Worm (Caenorhabditis elegans) whole organism, midembryonic: Measurements from ENCODE around the gene T28F3.11.
A peak's percentile ranks its signal among the peaks of the same experiment; 100 is the strongest.

ENCODE experiments used
- T22C8.4 ChIP-seq: fragments of 200-800 bp; sonication (Bioruptor generic); IDR thresholded peaks from 2 replicates; pipeline ENCODE4 v1.3.6; 2022; ENCODE audit warnings: missing genetic modification characterization, missing compliant biosample characterization
- cog-1 ChIP-seq: sonication (generic microtip); optimal IDR thresholded peaks from 2 replicates; lab custom pipeline; 2016; ENCODE audit warnings: missing genetic modification characterization, missing compliant biosample characterization
- flt-1 ChIP-seq: fragments of 200-800 bp; sonication (Bioruptor generic); IDR thresholded peaks from 2 replicates; pipeline ENCODE4 v1.3.6; 2022; ENCODE audit warnings: missing genetic modification characterization, missing compliant biosample characterization
- klf-2 ChIP-seq: fragments of 200-800 bp; sonication (Bioruptor generic); conservative IDR thresholded peaks from 2 replicates; pipeline ENCODE4 v1.3.6; 2022; ENCODE audit warnings: missing genetic modification reagents, missing genetic modification characterization, missing compliant biosample characterization
- med-1 ChIP-seq: sonication (generic microtip); optimal IDR thresholded peaks from 2 replicates; lab custom pipeline; 2017; ENCODE audit warnings: missing genetic modification characterization, mild to moderate bottlenecking, missing compliant biosample characterization, antibody characterized with exemption, missing genetic modification reagents; ENCODE audit not compliant: insufficient read depth
- ref-1 ChIP-seq: fragments of 200-800 bp; sonication (Bioruptor generic); conservative IDR thresholded peaks from 2 replicates; pipeline ENCODE4 v1.3.6; 2022; ENCODE audit warnings: missing genetic modification reagents, missing genetic modification characterization, missing compliant biosample characterization
- tab-1 ChIP-seq: fragments of 200-800 bp; sonication (Bioruptor generic); IDR thresholded peaks from 2 replicates; pipeline ENCODE4 v1.3.6; 2022; ENCODE audit warnings: missing genetic modification characterization, missing compliant biosample characterization
- ztf-23 ChIP-seq: fragments of 200-800 bp; sonication (Bioruptor generic); IDR thresholded peaks from 2 replicates; pipeline ENCODE4 v1.3.6; 2022; ENCODE audit warnings: missing genetic modification reagents, missing genetic modification characterization, missing compliant biosample characterization
- ztf-29 ChIP-seq: fragments of 200-800 bp; sonication (Bioruptor generic); IDR thresholded peaks from 2 replicates; pipeline ENCODE4 v1.3.6; 2022; ENCODE audit warnings: missing genetic modification reagents, missing genetic modification characterization, missing compliant biosample characterization

T28F3.11 gene

ce11 chrIV:17278861-17279591 is 12.5 kb downstream of the T28F3.11 start, which contains the start of gene hsp-1:
Gene hsp-1 (plus strand): TSS chrIV:17278959.
- TF ChIP-seq tab-1 (peak; percentile 35; the same call in 1 of the 2 replicates), ztf-29 (GFP tag; lab: Robert Waterston, UW) (no peak)

ce11 chrIV:17278363-17278762 is 13.1 kb downstream of the T28F3.11 start:
- TF ChIP-seq T22C8.4 (GFP tag; lab: Robert Waterston, UW): no peak
- TF ChIP-seq ztf-29 (GFP tag; lab: Robert Waterston, UW): peak; percentile 44; the same call in 1 of the 2 replicates
- TF ChIP-seq ztf-23 (GFP tag; lab: Robert Waterston, UW): peak; percentile 88; the same call in 1 of the 2 replicates
- TF ChIP-seq ref-1 (GFP tag; lab: Robert Waterston, UW): no peak
- TF ChIP-seq med-1: no peak
- TF ChIP-seq cog-1 (tag; lab: Kevin White, UChicago): peak; percentile 96
- no peak for TF ChIP-seq tab-1
- peak; percentile 66 for TF ChIP-seq klf-2
- peak; percentile 81 for TF ChIP-seq flt-1

DNA sequence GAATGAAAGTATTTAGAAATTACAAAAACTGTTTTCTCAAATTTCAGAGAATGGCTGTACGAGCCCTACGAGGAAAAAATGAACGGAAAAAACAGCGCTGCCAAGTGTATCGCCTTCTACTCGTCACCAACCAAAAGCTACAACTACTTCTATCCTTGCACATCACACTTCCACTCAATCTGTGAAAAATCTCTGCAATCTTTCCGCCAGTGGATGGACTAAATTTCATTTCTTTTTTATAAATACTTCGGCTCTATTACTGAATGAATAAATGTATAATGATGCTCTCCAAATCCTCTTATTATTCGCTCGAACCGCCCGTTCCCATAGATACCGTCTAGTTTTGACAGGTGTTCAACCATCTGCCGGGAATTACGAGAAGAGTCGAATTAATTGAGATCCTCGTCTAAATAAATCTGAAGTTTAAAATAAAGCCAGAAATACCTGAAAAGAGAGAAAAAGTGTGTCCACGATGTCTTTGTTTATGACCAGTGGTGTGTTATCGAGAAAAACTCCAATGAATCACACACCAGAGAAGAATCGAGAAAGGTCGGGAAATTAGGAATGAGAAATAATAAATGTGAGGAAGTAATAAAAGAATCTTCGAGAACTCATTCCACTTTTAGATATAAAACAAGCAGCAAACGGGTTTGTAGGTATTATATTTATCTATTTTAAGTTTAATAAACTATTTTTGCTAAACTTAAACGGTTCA is 13.9 kb downstream of the T28F3.11 start:
- TF ChIP-seq tab-1: no peak
- no peak for TF ChIP-seq cog-1 (tag; lab: Kevin White, UChicago)
- no peak for TF ChIP-seq flt-1
- TF ChIP-seq med-1: no peak
- TF ChIP-seq T22C8.4 (GFP tag; lab: Robert Waterston, UW): no peak
- no peak for TF ChIP-seq ztf-23 (GFP tag; lab: Robert Waterston, UW)
- TF ChIP-seq klf-2: no peak
- TF ChIP-seq ztf-29 (GFP tag; lab: Robert Waterston, UW): no peak
- TF ChIP-seq ref-1 (GFP tag; lab: Robert Waterston, UW): no peak

ce11 chrIV:17276705-17277458 is 14.6 kb downstream of the T28F3.11 start, which contains the start of gene clec-196:
Gene clec-196 (plus strand): TSS chrIV:17276956.
- TF ChIP-seq T22C8.4 (GFP tag; lab: Robert Waterston, UW) (no peak), ztf-23 (GFP tag; lab: Robert Waterston, UW) (no peak)

- TF ChIP-seq T22C8.4 (GFP tag; lab: Robert Waterston, UW) (no peak), cog-1 (tag; lab: Kevin White, UChicago) (no peak), tab-1 (no peak), ztf-23 (GFP tag; lab: Robert Waterston, UW) (no peak), flt-1 (no peak), klf-2 (no peak), ref-1 (GFP tag; lab: Robert Waterston, UW) (no peak), ztf-29 (GFP tag; lab: Robert Waterston, UW) (no peak), med-1 (no peak)
These were observed 16.2 kb downstream of the T28F3.11 start, which contains the start of gene lhfp-4 for ce11 chrIV:17275281-17275680. Gene lhfp-4 (plus strand): TSS chrIV:17275581.

ce11 chrIV:17273602-17274110 is 17.8 kb downstream of the T28F3.11 start, which contains the start of gene gln-5:
Gene gln-5 (minus strand): TSS chrIV:17273652.
- TF ChIP-seq T22C8.4 (GFP tag; lab: Robert Waterston, UW): no peak
- no peak for TF ChIP-seq tab-1
- TF ChIP-seq med-1: no peak
- TF ChIP-seq flt-1: no peak
- TF ChIP-seq ztf-23 (GFP tag; lab: Robert Waterston, UW): no peak
- no peak for TF ChIP-seq ztf-29 (GFP tag; lab: Robert Waterston, UW)
- no peak for TF ChIP-seq klf-2
- TF ChIP-seq ref-1 (GFP tag; lab: Robert Waterston, UW): no peak
- no peak for TF ChIP-seq cog-1 (tag; lab: Kevin White, UChicago)

DNA sequence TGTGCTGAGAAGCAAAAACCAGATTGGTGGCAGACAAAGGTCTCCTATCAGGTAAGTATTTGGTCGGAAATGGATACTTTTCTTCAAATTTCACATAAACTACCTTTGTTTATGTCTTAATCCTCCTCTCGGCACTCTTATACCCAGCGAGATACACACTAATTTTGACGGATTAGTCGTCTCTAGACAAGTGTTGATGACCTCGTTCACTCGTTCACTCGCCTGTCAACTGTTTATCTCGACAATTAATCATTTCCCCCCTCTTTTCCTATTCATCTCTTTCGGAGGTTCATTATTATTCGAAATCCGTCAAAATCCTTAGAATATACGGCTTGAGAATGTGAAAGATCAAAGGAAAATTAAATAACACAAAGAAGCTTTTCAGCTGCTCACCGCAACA is 21.8 kb downstream of the T28F3.11 start:
- TF ChIP-seq cog-1 (tag; lab: Kevin White, UChicago): peak; percentile 22
- TF ChIP-seq klf-2: no peak

DNA sequence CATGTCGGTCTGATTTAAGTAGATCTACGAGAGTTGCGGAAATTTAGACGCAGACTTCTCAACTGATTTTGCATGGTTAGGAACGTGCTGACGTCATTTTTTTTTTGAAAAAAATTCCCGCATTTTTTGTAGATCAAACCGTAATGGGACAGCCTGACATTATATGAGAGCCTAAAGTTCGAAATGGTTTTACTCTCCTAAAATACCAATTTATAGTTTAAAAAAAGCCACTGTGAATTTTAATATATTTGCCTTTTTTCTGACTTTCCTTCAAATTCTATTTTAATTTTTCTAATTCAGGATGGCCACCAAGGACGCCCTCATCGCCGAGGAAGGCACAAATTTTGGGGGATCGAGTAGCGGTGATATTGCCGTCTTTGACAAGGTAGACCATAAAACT is 22.4 kb downstream of the T28F3.11 start, which contains the start of gene atgp-1:
TSS of gene atgp-1 (plus strand) at position 301 of the 400 bp plus-strand sequence.
- no peak for TF ChIP-seq tab-1
- TF ChIP-seq cog-1 (tag; lab: Kevin White, UChicago): no peak
- no peak for TF ChIP-seq ztf-29 (GFP tag; lab: Robert Waterston, UW)
- TF ChIP-seq flt-1: no peak
- no peak for TF ChIP-seq ref-1 (GFP tag; lab: Robert Waterston, UW)
- no peak for TF ChIP-seq T22C8.4 (GFP tag; lab: Robert Waterston, UW)
- no peak for TF ChIP-seq klf-2
- no peak for TF ChIP-seq med-1

DNA sequence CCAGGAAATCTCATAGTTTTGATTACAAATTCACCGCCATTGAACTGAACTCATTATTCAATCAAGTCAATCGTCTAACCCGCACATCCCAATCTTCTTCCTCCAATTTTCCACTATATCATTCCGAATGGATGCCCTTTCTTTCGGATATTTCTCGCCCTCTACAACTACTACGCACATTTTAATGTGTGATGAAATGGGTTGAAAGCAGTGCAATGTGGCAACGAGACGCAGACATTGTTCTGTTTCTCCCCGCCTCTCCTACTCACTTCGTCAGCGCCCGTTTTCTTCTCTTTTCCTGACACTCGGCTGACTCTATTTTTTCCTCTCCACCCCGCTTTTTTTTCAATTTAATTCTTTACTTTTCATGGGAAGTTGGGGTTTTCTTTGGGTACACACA is 22.9 kb downstream of the T28F3.11 start:
- TF ChIP-seq cog-1 (tag; lab: Kevin White, UChicago): peak; percentile 51
- no peak for TF ChIP-seq tab-1
- TF ChIP-seq ztf-23 (GFP tag; lab: Robert Waterston, UW): 0 out of 2 replicates have a peak, but pooled peaks have one; percentile 61

ce11 chrIV:17268069-17268468 is 23.4 kb downstream of the T28F3.11 start:
- no peak for TF ChIP-seq cog-1 (tag; lab: Kevin White, UChicago)
- TF ChIP-seq ztf-29 (GFP tag; lab: Robert Waterston, UW): no peak
- TF ChIP-seq T22C8.4 (GFP tag; lab: Robert Waterston, UW): no peak
- no peak for TF ChIP-seq ref-1 (GFP tag; lab: Robert Waterston, UW)
- no peak for TF ChIP-seq klf-2
